Fruit fly (Drosophila melanogaster): ENCODE results near the gene Nepl17.
A peak's percentile ranks its signal among the peaks of the same experiment; 100 is the strongest.

Gene Nepl17

dm6 chr3R:28904816-28905435 lies 32.2 kb downstream of the Nepl17 start (continued):
- TF ChIP-seq Sox102F (GFP tag; optimal IDR thresholded peaks at IDR 0.05) (no peak), CG6276 (GFP tag; optimal IDR thresholded peaks at IDR 0.05) (peak; percentile 33), CG6854 (GFP tag; optimal IDR thresholded peaks at IDR 0.05) (no peak), net (GFP tag; optimal IDR thresholded peaks at IDR 0.05) (peak; percentile 42), CG8119 (GFP tag; IDR thresholded peaks at IDR 0.05) (peak; percentile 66), svp (GFP tag) (peak; percentile 64), CG7368 (GFP tag; optimal IDR thresholded peaks at IDR 0.05) (no peak), CG4318 (GFP tag; optimal IDR thresholded peaks at IDR 0.05) (no peak), Blimp-1 (GFP tag; optimal IDR thresholded peaks at IDR 0.05) (no peak), Sox14 (GFP tag; optimal IDR thresholded peaks at IDR 0.05) (peak; percentile 43), Eip78C (GFP tag) (peak; percentile 60), Eip93F (GFP tag; optimal IDR thresholded peaks at IDR 0.05) (no peak), CG10631 (GFP tag; optimal IDR thresholded peaks at IDR 0.05) (peak; percentile 50), Smox (GFP tag; optimal IDR thresholded peaks at IDR 0.05) (no peak), esn (GFP tag; optimal IDR thresholded peaks at IDR 0.05) (peak; percentile 34), CG6808 (GFP tag; optimal IDR thresholded peaks at IDR 0.05) (no peak), acj6 (GFP tag; optimal IDR thresholded peaks at IDR 0.05) (peak; percentile 29), Ets21C (GFP tag; optimal IDR thresholded peaks at IDR 0.05) (peak; percentile 23), fd85E (GFP tag; optimal IDR thresholded peaks at IDR 0.05) (no peak), topi (GFP tag; optimal IDR thresholded peaks at IDR 0.05) (peak; percentile 29), salr (GFP tag; optimal IDR thresholded peaks at IDR 0.05) (peak in 1 of 2 experiments; percentile 27), Met (GFP tag; optimal IDR thresholded peaks at IDR 0.05) (peak; percentile 38), CG3032 (tag; optimal IDR thresholded peaks at IDR 0.05) (no peak), Ets96B (tag; optimal IDR thresholded peaks at IDR 0.05) (no peak), Lpt (GFP tag; optimal IDR thresholded peaks at IDR 0.05) (peak; percentile 41), Hr38 (GFP tag; optimal IDR thresholded peaks at IDR 0.05) (no peak), dac (GFP tag; optimal IDR thresholded peaks at IDR 0.05) (no peak), Hr4 (GFP tag; optimal IDR thresholded peaks at IDR 0.05) (peak; percentile 80), fkh (GFP tag; optimal IDR thresholded peaks at IDR 0.05) (no peak), vri (GFP tag; optimal IDR thresholded peaks at IDR 0.05) (no peak), CG1621 (tag; optimal IDR thresholded peaks at IDR 0.05) (no peak), ss (GFP tag; optimal IDR thresholded peaks at IDR 0.05) (no peak), CG10669 (GFP tag; optimal IDR thresholded peaks at IDR 0.05) (no peak)

dm6 chr3R:28911758-28912157 lies 39.1 kb downstream of the Nepl17 start:
- peak; percentile 53 for TF ChIP-seq CG7368 (GFP tag; optimal IDR thresholded peaks at IDR 0.05)
- peak; percentile 40 for TF ChIP-seq CG11762 (GFP tag; optimal IDR thresholded peaks at IDR 0.05; ENCODE audit: insufficient read depth)
- no peak for TF ChIP-seq fd59A (GFP tag; optimal IDR thresholded peaks at IDR 0.05)
- TF ChIP-seq Blimp-1 (GFP tag; optimal IDR thresholded peaks at IDR 0.05), result no peak
- peak; percentile 12 for TF ChIP-seq CG3032 (tag; optimal IDR thresholded peaks at IDR 0.05)
- TF ChIP-seq Ets21C (GFP tag; optimal IDR thresholded peaks at IDR 0.05), result no peak
- TF ChIP-seq CG34406 (GFP tag; optimal IDR thresholded peaks at IDR 0.05), result no peak
- TF ChIP-seq Smox (GFP tag; optimal IDR thresholded peaks at IDR 0.05), result no peak
- no peak for TF ChIP-seq Eip93F (GFP tag; optimal IDR thresholded peaks at IDR 0.05)
- TF ChIP-seq CG6854 (GFP tag; optimal IDR thresholded peaks at IDR 0.05), result no peak
- peak; percentile 81 for TF ChIP-seq CG6163 (GFP tag; IDR thresholded peaks at IDR 0.05)
- TF ChIP-seq CG31627 (GFP tag; optimal IDR thresholded peaks at IDR 0.05), result peak; percentile 24
- TF ChIP-seq topi (GFP tag; optimal IDR thresholded peaks at IDR 0.05), result no peak
- TF ChIP-seq Sox14 (GFP tag; optimal IDR thresholded peaks at IDR 0.05), result peak; percentile 55
- TF ChIP-seq CG10631 (GFP tag; optimal IDR thresholded peaks at IDR 0.05), result peak; percentile 60
- no peak for TF ChIP-seq dsx (GFP tag; optimal IDR thresholded peaks at IDR 0.05; ENCODE audit: poor library complexity, severe bottlenecking)
- no peak for TF ChIP-seq spab (GFP tag; optimal IDR thresholded peaks at IDR 0.05)
- TF ChIP-seq Sox102F (GFP tag; optimal IDR thresholded peaks at IDR 0.05), result no peak
- TF ChIP-seq CG4318 (GFP tag; optimal IDR thresholded peaks at IDR 0.05), result peak; percentile 29
- TF ChIP-seq CG6808 (GFP tag; optimal IDR thresholded peaks at IDR 0.05), result no peak
- no peak for TF ChIP-seq fkh (GFP tag; optimal IDR thresholded peaks at IDR 0.05)
- no peak for TF ChIP-seq vri (GFP tag; optimal IDR thresholded peaks at IDR 0.05)
- TF ChIP-seq CG9139 (GFP tag; optimal IDR thresholded peaks at IDR 0.05), result no peak
- no peak for TF ChIP-seq CG1621 (tag; optimal IDR thresholded peaks at IDR 0.05)
- TF ChIP-seq CG8319 (GFP tag; optimal IDR thresholded peaks at IDR 0.05), result no peak
- peak; percentile 35 for TF ChIP-seq Met (GFP tag; optimal IDR thresholded peaks at IDR 0.05)
- TF ChIP-seq pdm3 (GFP tag; optimal IDR thresholded peaks at IDR 0.05), result no peak
- peak; percentile 70 for TF ChIP-seq CG32006 (GFP tag; optimal IDR thresholded peaks at IDR 0.05)
- peak; percentile 75 for TF ChIP-seq Hr4 (GFP tag; optimal IDR thresholded peaks at IDR 0.05)
- peak; percentile 60 for TF ChIP-seq CG6276 (GFP tag; optimal IDR thresholded peaks at IDR 0.05)
- TF ChIP-seq Sox15 (GFP tag; optimal IDR thresholded peaks at IDR 0.05), result no peak
- TF ChIP-seq CG8119 (GFP tag; IDR thresholded peaks at IDR 0.05), result peak; percentile 77
- peak; percentile 55 for TF ChIP-seq OdsH (GFP tag; optimal IDR thresholded peaks at IDR 0.05)

All from whole organism, prepupa.